Worm (Caenorhabditis elegans): ENCODE measurements around the gene Y47D7A.7.

The Y47D7A.7 gene

DNA sequence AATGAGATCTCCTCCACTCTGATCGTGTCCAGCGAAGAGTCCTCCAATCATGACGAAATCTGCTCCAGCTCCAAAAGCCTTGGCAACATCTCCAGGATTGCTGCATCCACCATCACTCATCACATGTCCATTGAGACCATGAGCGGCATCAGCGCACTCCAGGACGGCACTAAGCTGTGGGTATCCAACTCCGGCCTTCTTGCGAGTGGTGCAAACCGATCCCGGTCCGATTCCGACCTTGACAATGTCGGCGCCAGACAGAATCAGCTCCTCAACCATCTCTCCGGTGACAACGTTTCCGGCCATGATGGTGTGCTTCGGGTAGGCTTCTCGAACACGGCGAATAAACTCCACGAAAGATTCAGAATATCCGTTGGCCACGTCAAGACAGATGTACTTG, 49.2 kb downstream of the Y47D7A.7 start:
- TF ChIP-seq sma-9 (GFP tag; optimal IDR thresholded peaks at IDR 0.05) (no peak), sma-9 (tag; optimal IDR thresholded peaks at IDR 0.05) (no peak), crh-2 (tag; optimal IDR thresholded peaks at IDR 0.05) (no peak), mbf-1 (tag; optimal IDR thresholded peaks at IDR 0.05) (no peak), ceh-82 (tag; optimal IDR thresholded peaks at IDR 0.05) (no peak), nhr-129 (tag; optimal IDR thresholded peaks at IDR 0.05) (no peak), nhr-25 (tag; optimal IDR thresholded peaks at IDR 0.05) (no peak), nhr-11 (tag; optimal IDR thresholded peaks at IDR 0.05) (no peak), nhr-10 (tag; optimal IDR thresholded peaks at IDR 0.05) (no peak), skn-1 (tag; optimal IDR thresholded peaks at IDR 0.05) (no peak), nhr-6 (tag; optimal IDR thresholded peaks at IDR 0.05) (no peak), nhr-12 (tag; optimal IDR thresholded peaks at IDR 0.05) (no peak), gmeb-1 (tag; optimal IDR thresholded peaks at IDR 0.05) (no peak), nhr-23 (tag; optimal IDR thresholded peaks at IDR 0.05) (no peak), lin-11 (tag; optimal IDR thresholded peaks at IDR 0.05) (no peak), peb-1 (tag; optimal IDR thresholded peaks at IDR 0.05) (no peak), nhr-21 (tag; optimal IDR thresholded peaks at IDR 0.05) (no peak), mab-5 (tag; optimal IDR thresholded peaks at IDR 0.05) (no peak), dmd-4 (tag; optimal IDR thresholded peaks at IDR 0.05) (no peak)
